Worm (Caenorhabditis elegans) whole organism, young adult: ENCODE data around the gene srbc-32.

Source experiments
- F57C9.4 ChIP-seq: sonication (generic microtip); optimal IDR thresholded peaks from 2 replicates; lab custom pipeline; 2017; ENCODE audit warnings: mild to moderate bottlenecking, missing genetic modification characterization, missing compliant biosample characterization
- K12H6.12 ChIP-seq: fragments of 200-800 bp; sonication (Bioruptor generic); optimal IDR thresholded peaks from 2 replicates; lab custom pipeline; 2018; ENCODE audit warnings: mild to moderate bottlenecking, missing genetic modification characterization, missing compliant biosample characterization
- T26A5.8 ChIP-seq: sonication (generic microtip); optimal IDR thresholded peaks from 2 replicates; lab custom pipeline; 2016; ENCODE audit warnings: missing genetic modification characterization, missing compliant biosample characterization
- ZK185.1 ChIP-seq: sonication (generic microtip); optimal IDR thresholded peaks from 2 replicates; lab custom pipeline; 2016; ENCODE audit warnings: mild to moderate bottlenecking, missing genetic modification characterization, missing compliant biosample characterization; ENCODE audit not compliant: poor library complexity, severe bottlenecking
- akir-1 ChIP-seq: fragments of 200-800 bp; sonication (Bioruptor generic); optimal IDR thresholded peaks from 2 replicates; lab custom pipeline; 2018; ENCODE audit warnings: mild to moderate bottlenecking, missing genetic modification characterization, moderate library complexity, missing compliant biosample characterization
- aptf-2 ChIP-seq: fragments of 200-800 bp; sonication (Bioruptor generic); conservative IDR thresholded peaks from 2 replicates; pipeline ENCODE4 v1.3.6; 2022; ENCODE audit warnings: missing genetic modification reagents, missing genetic modification characterization, missing compliant biosample characterization
- attf-3 ChIP-seq: fragments of 200-800 bp; sonication (Bioruptor generic); conservative IDR thresholded peaks from 2 replicates; pipeline ENCODE4 v1.3.6; 2022; ENCODE audit warnings: missing genetic modification reagents, missing genetic modification characterization, missing compliant biosample characterization
- attf-5 ChIP-seq: fragments of 200-800 bp; sonication (Bioruptor generic); optimal IDR thresholded peaks from 2 replicates; lab custom pipeline; 2018; ENCODE audit warnings: mild to moderate bottlenecking, missing genetic modification characterization, missing compliant biosample characterization
- cebp-1 ChIP-seq, 2 experiments: fragments of 200-800 bp in 1 of 2; sonication (Bioruptor generic) in 1 of 2; sonication (generic microtip) in 1 of 2; IDR thresholded peaks in 1 of 2; optimal IDR thresholded peaks in 1 of 2; 2 replicates each; pipeline versions ENCODE4 v1.3.6 to Lab custom; 2017 to 2022; ENCODE audit warnings: missing compliant biosample characterization in 2 of 2, missing genetic modification characterization in 2 of 2, mild to moderate bottlenecking in 1 of 2, missing genetic modification reagents in 1 of 2, moderate library complexity in 1 of 2
- cebp-2 ChIP-seq: fragments of 200-800 bp; sonication (Bioruptor generic); IDR thresholded peaks from 2 replicates; pipeline ENCODE4 v1.3.6; 2022; ENCODE audit warnings: missing genetic modification characterization, missing compliant biosample characterization
- ceh-40 ChIP-seq: fragments of 200-800 bp; sonication (Bioruptor generic); IDR thresholded peaks from 2 replicates; pipeline ENCODE4 v1.3.6; 2022; ENCODE audit warnings: missing genetic modification characterization, missing compliant biosample characterization
- chd-7 ChIP-seq: sonication (generic microtip); optimal IDR thresholded peaks from 2 replicates; lab custom pipeline; 2016; ENCODE audit warnings: mild to moderate bottlenecking, missing genetic modification characterization, moderate library complexity, missing compliant biosample characterization
- die-1 ChIP-seq: sonication (generic microtip); optimal IDR thresholded peaks from 2 replicates; lab custom pipeline; 2016; ENCODE audit warnings: missing genotype, mild to moderate bottlenecking, missing genetic modification characterization, missing compliant biosample characterization
- dox-1 ChIP-seq: fragments of 200-800 bp; sonication (Bioruptor generic); IDR thresholded peaks from 2 replicates; pipeline ENCODE4 v1.3.6; 2022; ENCODE audit warnings: missing genetic modification reagents, missing genetic modification characterization, missing compliant biosample characterization
- egl-18 ChIP-seq: fragments of 200-800 bp; sonication (Bioruptor generic); IDR thresholded peaks from 2 replicates; pipeline ENCODE4 v1.3.6; 2022; ENCODE audit warnings: missing genetic modification reagents, missing genetic modification characterization, missing compliant biosample characterization
- egl-44 ChIP-seq: fragments of 200-800 bp; sonication (Bioruptor generic); IDR thresholded peaks from 2 replicates; pipeline ENCODE4 v1.3.6; 2022; ENCODE audit warnings: missing genetic modification reagents, missing genetic modification characterization, missing compliant biosample characterization
- egrh-3 ChIP-seq: fragments of 200-800 bp; sonication (Bioruptor generic); IDR thresholded peaks from 2 replicates; pipeline ENCODE4 v1.3.6; 2022; ENCODE audit warnings: missing genetic modification reagents, missing genetic modification characterization, missing compliant biosample characterization
- ets-4 ChIP-seq: fragments of 200-800 bp; sonication (Bioruptor generic); optimal IDR thresholded peaks from 2 replicates; lab custom pipeline; 2018; ENCODE audit warnings: mild to moderate bottlenecking, missing genetic modification characterization, missing compliant biosample characterization
- gei-17 ChIP-seq: fragments of 200-800 bp; sonication (Bioruptor generic); optimal IDR thresholded peaks from 2 replicates; lab custom pipeline; 2018; ENCODE audit warnings: mild to moderate bottlenecking, missing genetic modification characterization, missing compliant biosample characterization
- hlh-12 ChIP-seq: sonication (generic microtip); optimal IDR thresholded peaks from 2 replicates; lab custom pipeline; 2016; ENCODE audit warnings: missing genetic modification characterization, missing compliant biosample characterization
- hmg-20 ChIP-seq: fragments of 200-800 bp; sonication (Bioruptor generic); IDR thresholded peaks from 2 replicates; pipeline ENCODE4 v1.3.6; 2022; ENCODE audit warnings: missing genetic modification reagents, missing genetic modification characterization, missing compliant biosample characterization
- lag-1 ChIP-seq: fragments of 200-800 bp; sonication (Bioruptor generic); IDR thresholded peaks from 2 replicates; pipeline ENCODE4 v1.3.6; 2022; ENCODE audit warnings: missing genetic modification reagents, missing genetic modification characterization, missing compliant biosample characterization
- let-607 ChIP-seq, 2 experiments: fragments of 200-800 bp in 1 of 2; sonication (Bioruptor generic) in 1 of 2; sonication (generic microtip) in 1 of 2; optimal IDR thresholded peaks; 2 replicates each; lab custom pipeline; 2016 to 2018; ENCODE audit warnings: mild to moderate bottlenecking in 2 of 2, missing compliant biosample characterization in 2 of 2, missing genetic modification characterization in 2 of 2, moderate library complexity in 2 of 2, missing genotype in 1 of 2
- lin-54 ChIP-seq: fragments of 200-800 bp; sonication (Bioruptor generic); optimal IDR thresholded peaks from 2 replicates; lab custom pipeline; 2018; ENCODE audit warnings: mild to moderate bottlenecking, missing genetic modification characterization, missing compliant biosample characterization
- lsl-1 ChIP-seq: fragments of 200-800 bp; sonication (Bioruptor generic); optimal IDR thresholded peaks from 2 replicates; lab custom pipeline; 2018; ENCODE audit warnings: mild to moderate bottlenecking, missing genetic modification characterization, moderate library complexity, missing compliant biosample characterization
- madf-6 ChIP-seq: fragments of 200-800 bp; sonication (Bioruptor generic); IDR thresholded peaks from 2 replicates; pipeline ENCODE4 v1.3.6; 2022; ENCODE audit warnings: missing genetic modification reagents, missing genetic modification characterization, missing compliant biosample characterization
- mcd-1 ChIP-seq: fragments of 200-800 bp; sonication (Bioruptor generic); IDR thresholded peaks from 2 replicates; pipeline ENCODE4 v1.3.6; 2022; ENCODE audit warnings: missing genetic modification reagents, missing genetic modification characterization, missing compliant biosample characterization
- mxl-1 ChIP-seq: sonication (generic microtip); optimal IDR thresholded peaks from 2 replicates; lab custom pipeline; 2016; ENCODE audit warnings: missing genetic modification characterization, missing compliant biosample characterization
- nhr-90 ChIP-seq: sonication (generic microtip); optimal IDR thresholded peaks from 2 replicates; lab custom pipeline; 2016; ENCODE audit warnings: missing genotype, mild to moderate bottlenecking, missing genetic modification characterization, missing compliant biosample characterization
- rec-8 ChIP-seq, 2 experiments: sonication (generic microtip); optimal IDR thresholded peaks; 2 replicates each; lab custom pipeline; 2016; ENCODE audit warnings: mild to moderate bottlenecking in 2 of 2, missing genetic modification characterization in 2 of 2, missing genetic modification reagents in 2 of 2, missing genotype in 2 of 2, missing biosample characterization in 1 of 2, missing compliant biosample characterization in 1 of 2, moderate library complexity in 1 of 2
- sdz-38 ChIP-seq: sonication (generic microtip); optimal IDR thresholded peaks from 2 replicates; lab custom pipeline; 2016; ENCODE audit warnings: missing genotype, missing genetic modification characterization, missing compliant biosample characterization
- snpc-1.1 ChIP-seq: sonication (generic microtip); optimal IDR thresholded peaks from 2 replicates; lab custom pipeline; 2017; ENCODE audit warnings: missing genetic modification characterization, mild to moderate bottlenecking, missing compliant biosample characterization, antibody characterized with exemption, moderate library complexity, missing genotype, missing genetic modification reagents; ENCODE audit not compliant: insufficient read depth
- snpc-1.3 ChIP-seq: sonication (generic microtip); optimal IDR thresholded peaks from 2 replicates; lab custom pipeline; 2017; ENCODE audit warnings: missing genetic modification characterization, mild to moderate bottlenecking, missing compliant biosample characterization, antibody characterized with exemption, moderate library complexity, missing genotype, missing genetic modification reagents; ENCODE audit not compliant: insufficient read depth
- somi-1 ChIP-seq: fragments of 200-800 bp; sonication (Bioruptor generic); optimal IDR thresholded peaks from 2 replicates; lab custom pipeline; 2018; ENCODE audit warnings: mild to moderate bottlenecking, missing genetic modification characterization, missing compliant biosample characterization
- unc-130 ChIP-seq: sonication (generic microtip); optimal IDR thresholded peaks from 2 replicates; lab custom pipeline; 2016; ENCODE audit warnings: missing genetic modification reagents, missing genetic modification characterization, missing compliant biosample characterization
- xnd-1 ChIP-seq: sonication (generic microtip); optimal IDR thresholded peaks from 2 replicates; lab custom pipeline; 2016; ENCODE audit warnings: missing genotype, missing genetic modification reagents, missing genetic modification characterization, missing compliant biosample characterization
- zfh-2 ChIP-seq: fragments of 200-800 bp; sonication (Bioruptor generic); conservative IDR thresholded peaks from 2 replicates; pipeline ENCODE4 v1.3.6; 2022; ENCODE audit warnings: missing genetic modification reagents, missing genetic modification characterization, missing compliant biosample characterization
- zim-3 ChIP-seq: sonication (generic microtip); optimal IDR thresholded peaks from 2 replicates; lab custom pipeline; 2017; ENCODE audit warnings: mild to moderate bottlenecking, missing genetic modification characterization, moderate library complexity, missing compliant biosample characterization
- ztf-25 ChIP-seq: fragments of 200-800 bp; sonication (Bioruptor generic); IDR thresholded peaks from 2 replicates; pipeline ENCODE4 v1.3.6; 2022; ENCODE audit warnings: missing genetic modification reagents, missing genetic modification characterization, missing compliant biosample characterization
- ztf-3 ChIP-seq: fragments of 200-800 bp; sonication (Bioruptor generic); optimal IDR thresholded peaks from 2 replicates; lab custom pipeline; 2018; ENCODE audit warnings: mild to moderate bottlenecking, missing genetic modification characterization, missing compliant biosample characterization
- ztf-6 ChIP-seq: fragments of 200-800 bp; sonication (Bioruptor generic); IDR thresholded peaks from 2 replicates; pipeline ENCODE4 v1.3.6; 2022; ENCODE audit warnings: missing genetic modification reagents, missing genetic modification characterization, missing compliant biosample characterization

Gene srbc-32

DNA sequence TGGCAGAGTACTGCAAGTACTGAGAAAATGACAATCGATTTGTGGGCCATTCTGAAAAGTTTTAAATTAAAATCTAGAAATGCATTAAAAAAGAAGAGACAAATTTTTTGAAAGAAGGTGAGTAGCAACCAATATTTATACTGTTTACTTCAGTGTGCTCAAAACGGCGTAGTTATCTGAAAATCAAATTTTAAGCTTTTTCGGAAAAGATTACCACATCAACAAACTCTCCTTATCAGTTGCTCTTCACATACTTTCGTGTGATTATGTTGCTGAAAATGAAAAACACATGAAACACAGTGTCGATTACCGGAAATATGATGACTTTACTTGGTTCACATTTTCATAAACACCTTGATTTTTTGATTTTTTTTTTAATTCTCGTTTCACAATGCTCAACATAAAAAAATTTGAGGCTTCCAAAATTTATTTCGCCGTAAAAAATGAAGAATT, 4.2 kb downstream of the srbc-32 start, which contains the start of gene lys-7:
TSS of gene lys-7 (minus strand) at position 51 of the 453 bp plus-strand sequence.
- no peak for TF ChIP-seq cebp-1 (GFP tag; IDR thresholded peaks at IDR 0.05; lab: Robert Waterston, UW)
- no peak for TF ChIP-seq cebp-1 (tag; optimal IDR thresholded peaks at IDR 0.05; lab: Kevin White, UChicago)
- no peak for TF ChIP-seq zim-3 (tag; lab: Kevin White, UChicago)
- TF ChIP-seq rec-8 (tag; optimal IDR thresholded peaks at IDR 0.05; lab: Kevin White, UChicago): no peak
- TF ChIP-seq chd-7 (tag; lab: Kevin White, UChicago): no peak
- TF ChIP-seq ztf-3: no peak
- no peak for TF ChIP-seq attf-5 (GFP tag; lab: Kevin White, UChicago)
- TF ChIP-seq ztf-25 (GFP tag; lab: Robert Waterston, UW): no peak
- no peak for TF ChIP-seq zfh-2 (GFP tag; lab: Robert Waterston, UW)
- no peak for TF ChIP-seq ceh-40 (GFP tag; lab: Robert Waterston, UW)
- no peak for TF ChIP-seq hmg-20 (GFP tag; lab: Robert Waterston, UW)
- no peak for TF ChIP-seq dox-1
- no peak for TF ChIP-seq die-1 (tag; lab: Kevin White, UChicago)
- no peak for TF ChIP-seq aptf-2
- TF ChIP-seq unc-130 (GFP tag; lab: Kevin White, UChicago): no peak
- TF ChIP-seq attf-3: no peak

DNA sequence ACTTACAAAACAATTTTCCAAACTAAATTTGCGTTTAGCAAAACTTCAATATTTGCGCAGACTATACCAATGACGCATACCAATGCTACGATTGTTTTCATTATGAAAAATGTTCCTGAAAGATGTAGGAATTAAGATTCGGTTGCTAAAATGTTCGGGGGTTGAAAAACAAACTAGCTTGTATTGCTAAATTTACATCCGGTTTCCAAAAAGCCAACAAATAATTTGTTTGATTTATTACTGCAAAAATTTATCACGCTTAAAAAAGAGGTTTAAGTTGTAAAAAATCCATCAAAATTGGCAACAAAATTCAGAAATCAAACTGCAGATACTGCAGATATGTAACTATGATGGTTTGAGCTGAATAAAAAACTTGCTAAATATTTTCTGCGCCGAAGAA, 6.4 kb downstream of the srbc-32 start, which contains the start of gene srbc-30:
TSS of gene srbc-30 (minus strand) at position 101 of the 400 bp plus-strand sequence.
- TF ChIP-seq K12H6.12 (no peak), F57C9.4 (tag; lab: Kevin White, UChicago) (no peak), let-607 (tag; optimal IDR thresholded peaks at IDR 0.05; lab: Kevin White, UChicago) (no peak), egrh-3 (GFP tag; lab: Robert Waterston, UW) (no peak), rec-8 (tag; optimal IDR thresholded peaks at IDR 0.05; lab: Kevin White, UChicago) (no peak), nhr-90 (tag; lab: Kevin White, UChicago) (no peak), snpc-1.3 (tag; lab: Kevin White, UChicago) (no peak), snpc-1.1 (no peak), egl-18 (GFP tag; lab: Robert Waterston, UW) (no peak), somi-1 (no peak), attf-3 (no peak), gei-17 (no peak), mxl-1 (tag; lab: Kevin White, UChicago) (no peak), akir-1 (GFP tag; lab: Kevin White, UChicago) (no peak), zfh-2 (GFP tag; lab: Robert Waterston, UW) (no peak), T26A5.8 (tag; lab: Kevin White, UChicago) (no peak), xnd-1 (no peak), madf-6 (GFP tag; lab: Robert Waterston, UW) (no peak), egl-44 (GFP tag; lab: Robert Waterston, UW) (no peak), mcd-1 (GFP tag; lab: Robert Waterston, UW) (no peak)

DNA sequence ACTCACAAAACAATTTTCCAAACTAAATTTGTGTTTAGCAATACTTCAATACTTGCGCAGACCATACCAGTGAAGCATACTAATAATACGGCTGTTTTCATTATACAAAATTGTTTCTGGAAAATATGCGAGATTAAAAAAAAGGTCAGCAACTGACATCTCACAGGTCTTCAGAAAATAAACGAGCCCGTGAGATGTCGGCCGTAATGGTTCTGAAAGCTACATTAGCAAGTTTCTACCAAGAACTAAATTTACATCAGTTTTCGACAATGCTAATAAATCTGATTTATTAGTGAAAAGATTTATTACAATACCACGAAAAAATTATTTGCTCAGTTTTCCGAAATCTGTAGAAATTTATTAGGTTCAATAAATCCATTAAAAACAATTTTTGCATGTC, 9.3 kb downstream of the srbc-32 start, which contains the start of gene srbc-31:
TSS of gene srbc-31 (minus strand) at position 101 of the 400 bp plus-strand sequence.
- TF ChIP-seq ets-4 (GFP tag; lab: Kevin White, UChicago) (no peak), lsl-1 (GFP tag; lab: Kevin White, UChicago) (no peak), sdz-38 (tag; lab: Kevin White, UChicago) (no peak), lin-54 (GFP tag; lab: Kevin White, UChicago) (no peak), ZK185.1 (tag; lab: Kevin White, UChicago) (no peak), attf-3 (no peak), zfh-2 (GFP tag; lab: Robert Waterston, UW) (no peak), lag-1 (GFP tag; lab: Robert Waterston, UW) (no peak), cebp-2 (GFP tag; lab: Robert Waterston, UW) (no peak), T26A5.8 (tag; lab: Kevin White, UChicago) (no peak), hlh-12 (tag; lab: Kevin White, UChicago) (no peak), ztf-6 (GFP tag; lab: Robert Waterston, UW) (no peak)
- TF ChIP-seq, all 124 proteins: peak for 0
